Worm (Caenorhabditis elegans): ENCODE data around the gene pap-1.

DNA sequence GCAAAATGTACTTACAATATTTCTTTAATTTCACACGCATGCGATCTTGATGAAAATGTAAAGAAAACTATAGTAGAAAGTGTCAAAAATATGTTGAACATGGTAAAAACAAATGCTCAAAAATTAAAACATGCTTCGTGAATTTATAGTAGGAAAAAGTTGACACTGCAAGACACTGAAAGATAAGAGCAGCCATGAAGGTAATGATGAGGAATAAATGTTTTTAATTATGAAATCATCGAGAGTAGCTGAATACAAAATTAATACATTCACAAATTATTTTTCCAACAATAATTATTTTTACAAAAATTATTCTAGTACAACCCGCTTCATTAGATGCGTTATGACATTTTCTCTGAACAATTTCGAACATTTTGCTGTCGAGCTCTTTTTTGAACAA is 24.8 kb upstream of the pap-1 start, which contains the start of gene F15H10.10:
- TF ChIP-seq flt-1 (GFP tag; IDR thresholded peaks at IDR 0.05) (no peak), tab-1 (GFP tag; IDR thresholded peaks at IDR 0.05) (no peak), ref-1 (GFP tag; conservative IDR thresholded peaks at IDR 0.05) (no peak), med-1 (GFP tag; optimal IDR thresholded peaks at IDR 0.05; ENCODE audit: insufficient read depth) (no peak), klf-2 (GFP tag; conservative IDR thresholded peaks at IDR 0.05) (no peak), cog-1 (tag; optimal IDR thresholded peaks at IDR 0.05) (no peak), T22C8.4 (GFP tag; IDR thresholded peaks at IDR 0.05) (no peak), ztf-29 (GFP tag; IDR thresholded peaks at IDR 0.05) (no peak)

Measured in whole organism, midembryonic.